Worm (Caenorhabditis elegans) whole organism, L4 larva: ENCODE measurements around the gene cest-28.

Experiments
- ceh-62 ChIP-seq: sonication (generic microtip); optimal IDR thresholded peaks from 2 replicates; lab custom pipeline; 2017; ENCODE audit warnings: missing biosample characterization, missing genetic modification characterization
- daf-8 ChIP-seq: fragments of 200-800 bp; sonication (Bioruptor generic); IDR thresholded peaks from 2 replicates; pipeline ENCODE4 v1.3.6; 2022; ENCODE audit warnings: missing genetic modification characterization, missing compliant biosample characterization
- dpl-1 ChIP-seq: fragments of 150-350 bp; optimal IDR thresholded peaks from 2 replicates; lab custom pipeline; 2014; ENCODE audit warnings: missing biosample characterization, missing genetic modification reagents, missing genetic modification characterization
- jun-1 ChIP-seq: fragments of 150-350 bp; optimal IDR thresholded peaks from 2 replicates; lab custom pipeline; 2014; ENCODE audit warnings: missing biosample characterization, missing genetic modification reagents, missing genetic modification characterization
- lin-1 ChIP-seq: fragments of 200-800 bp; sonication (Bioruptor generic); IDR thresholded peaks from 2 replicates; pipeline ENCODE4 v1.3.6; 2022; ENCODE audit warnings: missing genetic modification reagents, missing genetic modification characterization, missing compliant biosample characterization
- nhr-28 ChIP-seq: fragments of 150-350 bp; optimal IDR thresholded peaks from 2 replicates; lab custom pipeline; 2014; ENCODE audit warnings: missing biosample characterization, missing genetic modification characterization
- snpc-4 ChIP-seq: fragments of 150-350 bp; optimal IDR thresholded peaks from 2 replicates; lab custom pipeline; 2014; ENCODE audit warnings: missing biosample characterization, missing genetic modification characterization

DNA sequence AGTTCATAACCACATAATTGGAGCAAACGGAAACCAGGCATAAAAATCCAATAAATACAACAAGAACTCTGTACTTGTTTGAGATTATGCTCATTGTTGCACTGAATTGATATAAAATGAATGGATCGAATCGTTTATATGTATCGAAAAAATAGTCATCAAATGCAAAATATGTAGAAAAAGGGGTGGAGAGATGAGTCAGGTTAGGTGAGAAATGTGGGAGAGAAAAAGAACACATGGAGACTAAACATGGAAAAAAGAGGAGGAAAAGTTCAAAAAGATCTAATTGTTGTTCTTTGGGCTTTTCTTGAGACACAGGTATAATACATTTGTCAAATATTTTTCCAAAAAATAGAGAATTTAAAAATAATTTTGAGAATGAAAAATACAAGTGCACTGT lies 18.8 kb downstream of the cest-28 start, which contains the start of gene K11G9.5:
- no peak for TF ChIP-seq jun-1
- no peak for TF ChIP-seq snpc-4
- no peak for TF ChIP-seq daf-8 (GFP tag; lab: Robert Waterston, UW)
- TF ChIP-seq ceh-62 (tag; lab: Kevin White, UChicago): no peak
- TF ChIP-seq dpl-1 (GFP tag; lab: Kevin White, UChicago): no peak
- TF ChIP-seq lin-1 (GFP tag; lab: Robert Waterston, UW): no peak
- TF ChIP-seq nhr-28: no peak
